Fruit fly (Drosophila melanogaster) whole organism: ENCODE data around the gene mRpL4.

ENCODE experiments used
- CG8478 ChIP-seq: fragments of >200 bp; optimal IDR thresholded peaks from 2 replicates; lab custom pipeline; 2018; ENCODE audit warnings: inconsistent platforms
- EcR ChIP-seq, 2 experiments: fragments of >200 bp; optimal IDR thresholded peaks; 2 replicates each; lab custom pipeline; 2017; ENCODE audit warnings: missing biosample characterization in 2 of 2, missing genetic modification characterization in 2 of 2, missing genetic modification reagents in 2 of 2
- pan ChIP-seq: fragments of >200 bp; optimal IDR thresholded peaks from 2 replicates; lab custom pipeline; 2017
- usp ChIP-seq: fragments of >200 bp; optimal IDR thresholded peaks from 2 replicates; lab custom pipeline; 2017; ENCODE audit warnings: missing biosample characterization, missing genetic modification characterization, mixed read lengths

dm6 chr2L:16290984-16291383 is 37.9 kb downstream of the mRpL4 start, which contains the start of gene CG17329:
- no peak for TF ChIP-seq usp
- no peak for TF ChIP-seq CG8478
- no peak for TF ChIP-seq EcR (GFP tag; optimal IDR thresholded peaks at IDR 0.05; lab: Kevin White, UChicago)
- TF ChIP-seq pan (lab: Kevin White, UChicago): no peak
